Fruit fly (Drosophila melanogaster) whole organism, embryonic: ENCODE measurements around the gene CG43638.
A peak's percentile ranks its signal among the peaks of the same experiment; 100 is the strongest.

Experiments
- CG10147 ChIP-seq: fragments of 200-800 bp; sonication (Bioruptor generic); optimal IDR thresholded peaks from 2 replicates; lab custom pipeline; 2019; ENCODE audit warnings: missing biosample characterization, mild to moderate bottlenecking, missing genetic modification characterization, moderate library complexity
- CG10209 ChIP-seq: fragments of 200-800 bp; sonication (Bioruptor generic); optimal IDR thresholded peaks from 3 replicates; lab custom pipeline; 2017; ENCODE audit warnings: missing biosample characterization, mild to moderate bottlenecking, missing genetic modification characterization, missing genetic modification reagents
- CG10321 ChIP-seq: fragments of 200-800 bp; sonication (Bioruptor generic); IDR thresholded peaks from 2 replicates; pipeline ENCODE4 v1.3.6; 2022; ENCODE audit warnings: missing biosample characterization, missing genetic modification characterization
- CG12942 ChIP-seq: fragments of 200-800 bp; sonication (Bioruptor generic); optimal IDR thresholded peaks from 3 replicates; lab custom pipeline; 2016; ENCODE audit warnings: missing biosample characterization, missing genetic modification characterization
- CG13424 ChIP-seq: fragments of 200-800 bp; sonication (Bioruptor generic); optimal IDR thresholded peaks from 2 replicates; lab custom pipeline; 2019; ENCODE audit warnings: missing biosample characterization, mild to moderate bottlenecking, missing genetic modification characterization, moderate library complexity
- CG13894 ChIP-seq: fragments of 200-800 bp; sonication (Bioruptor generic); optimal IDR thresholded peaks from 3 replicates; lab custom pipeline; 2018; ENCODE audit warnings: missing biosample characterization, mild to moderate bottlenecking, missing genetic modification characterization, moderate library complexity
- CG15696 ChIP-seq: fragments of 200-800 bp; sonication (Bioruptor generic); optimal IDR thresholded peaks from 2 replicates; lab custom pipeline; 2019; ENCODE audit warnings: missing biosample characterization, mild to moderate bottlenecking, missing genetic modification characterization, moderate library complexity
- CG18619 ChIP-seq: fragments of 200-800 bp; sonication (Bioruptor generic); optimal IDR thresholded peaks from 3 replicates; lab custom pipeline; 2017; ENCODE audit warnings: missing biosample characterization, mild to moderate bottlenecking, missing genetic modification characterization
- CG32767 ChIP-seq: fragments of 200-800 bp; sonication (Bioruptor generic); IDR thresholded peaks from 2 replicates; pipeline ENCODE4 v1.3.6; 2022; ENCODE audit warnings: missing biosample characterization, missing genetic modification characterization
- CG3407 ChIP-seq: fragments of 200-800 bp; sonication (Bioruptor generic); optimal IDR thresholded peaks from 2 replicates; lab custom pipeline; 2018; ENCODE audit warnings: missing biosample characterization, mild to moderate bottlenecking, missing genetic modification characterization
- CG5953 ChIP-seq: fragments of 200-800 bp; sonication (Bioruptor generic); IDR thresholded peaks from 2 replicates; pipeline ENCODE4 v1.3.6; 2022; ENCODE audit warnings: missing biosample characterization, missing genetic modification characterization
- CG6254 ChIP-seq: fragments of 200-800 bp; sonication (Bioruptor generic); optimal IDR thresholded peaks from 3 replicates; lab custom pipeline; 2017; ENCODE audit warnings: mild to moderate bottlenecking, missing biosample characterization, missing genetic modification reagents, missing genetic modification characterization
- CG6765 ChIP-seq: fragments of 200-800 bp; sonication (Bioruptor generic); optimal IDR thresholded peaks from 3 replicates; lab custom pipeline; 2017; ENCODE audit warnings: missing biosample characterization, mild to moderate bottlenecking, missing genetic modification characterization
- CG8924 ChIP-seq: fragments of 200-800 bp; optimal IDR thresholded peaks from 3 replicates; lab custom pipeline; 2019; ENCODE audit warnings: missing biosample characterization, mild to moderate bottlenecking, missing genetic modification characterization, moderate library complexity
- CG9437 ChIP-seq: fragments of 200-800 bp; sonication (Bioruptor generic); optimal IDR thresholded peaks from 2 replicates; lab custom pipeline; 2018; ENCODE audit warnings: missing biosample characterization, mild to moderate bottlenecking, missing genetic modification characterization
- D ChIP-seq, 2 experiments: fragments of 200-800 bp in 1 of 2; fragments of >200 bp in 1 of 2; sonication (Bioruptor generic) in 1 of 2; optimal IDR thresholded peaks; 2 replicates in 1 of 2; 3 replicates in 1 of 2; lab custom pipeline; 2017; ENCODE audit warnings: mild to moderate bottlenecking in 1 of 2, missing biosample characterization in 1 of 2, missing genetic modification characterization in 1 of 2, missing genetic modification reagents in 1 of 2
- D19A ChIP-seq: fragments of 200-800 bp; optimal IDR thresholded peaks from 3 replicates; lab custom pipeline; 2019; ENCODE audit warnings: missing biosample characterization, mild to moderate bottlenecking, missing genetic modification characterization, moderate library complexity
- Dbx ChIP-seq: fragments of 200-800 bp; sonication (Bioruptor generic); IDR thresholded peaks from 3 replicates; pipeline ENCODE4 v1.3.6; 2022; ENCODE audit warnings: missing biosample characterization, missing genetic modification characterization
- Deaf1 ChIP-seq: fragments of 200-800 bp; optimal IDR thresholded peaks from 3 replicates; lab custom pipeline; 2019; ENCODE audit warnings: missing biosample characterization, mild to moderate bottlenecking, missing genetic modification characterization, moderate library complexity
- ERR ChIP-seq: fragments of 200-800 bp; sonication (Bioruptor generic); optimal IDR thresholded peaks from 2 replicates; lab custom pipeline; 2016; ENCODE audit warnings: missing biosample characterization, missing genetic modification characterization
- Fer2 ChIP-seq: fragments of 200-800 bp; sonication (Bioruptor generic); optimal IDR thresholded peaks from 2 replicates; lab custom pipeline; 2018; ENCODE audit warnings: missing biosample characterization, mild to moderate bottlenecking, missing genetic modification characterization, moderate library complexity
- Fer3 ChIP-seq: fragments of 200-800 bp; sonication (Bioruptor generic); optimal IDR thresholded peaks from 2 replicates; lab custom pipeline; 2018; ENCODE audit warnings: missing biosample characterization, mild to moderate bottlenecking, missing genetic modification characterization, moderate library complexity
- Gsc ChIP-seq: fragments of 200-800 bp; sonication (Bioruptor generic); IDR thresholded peaks from 2 replicates; pipeline ENCODE4 v1.3.6; 2022; ENCODE audit warnings: missing biosample characterization, missing genetic modification characterization
- HLH54F ChIP-seq: fragments of 200-800 bp; sonication (Bioruptor generic); optimal IDR thresholded peaks from 3 replicates; lab custom pipeline; 2016; ENCODE audit warnings: missing biosample characterization, missing genetic modification characterization
- Myb ChIP-seq: fragments of 200-800 bp; sonication (Bioruptor generic); optimal IDR thresholded peaks from 2 replicates; lab custom pipeline; 2016; ENCODE audit warnings: missing biosample characterization, missing genetic modification characterization
- NK7.1 ChIP-seq: fragments of 200-800 bp; sonication (Bioruptor generic); optimal IDR thresholded peaks from 3 replicates; lab custom pipeline; 2016; ENCODE audit warnings: missing biosample characterization, missing genetic modification characterization
- Nf-YB ChIP-seq: fragments of 200-800 bp; sonication (Bioruptor generic); optimal IDR thresholded peaks from 3 replicates; lab custom pipeline; 2019; ENCODE audit warnings: missing biosample characterization, mild to moderate bottlenecking, missing genetic modification characterization, moderate library complexity
- Pdp1 ChIP-seq, 2 experiments: fragments of 200-800 bp; sonication (Bioruptor generic); optimal IDR thresholded peaks; 3 replicates each; lab custom pipeline; 2016; ENCODE audit warnings: missing biosample characterization in 2 of 2, missing genetic modification characterization in 2 of 2, mild to moderate bottlenecking in 1 of 2, moderate library complexity in 1 of 2
- Six4 ChIP-seq: fragments of 200-800 bp; sonication (Bioruptor generic); optimal IDR thresholded peaks from 2 replicates; lab custom pipeline; 2016; ENCODE audit warnings: missing biosample characterization, missing genetic modification characterization
- abd-A ChIP-seq: fragments of 200-800 bp; sonication (Bioruptor generic); optimal IDR thresholded peaks from 3 replicates; lab custom pipeline; 2019; ENCODE audit warnings: missing biosample characterization, mild to moderate bottlenecking, missing genetic modification characterization, moderate library complexity
- bcd ChIP-seq: fragments of 200-800 bp; sonication (Bioruptor generic); optimal IDR thresholded peaks from 2 replicates; lab custom pipeline; 2017; ENCODE audit warnings: missing biosample characterization, mild to moderate bottlenecking, missing genetic modification characterization
- crol ChIP-seq: fragments of 200-800 bp; sonication (Bioruptor generic); IDR thresholded peaks from 2 replicates; pipeline ENCODE4 v1.3.6; 2022; ENCODE audit warnings: missing biosample characterization, missing genetic modification characterization
- da ChIP-seq: fragments of 200-800 bp; sonication (Bioruptor generic); optimal IDR thresholded peaks from 2 replicates; lab custom pipeline; 2016; ENCODE audit warnings: missing biosample characterization, missing genetic modification characterization
- dmrt99B ChIP-seq: fragments of 200-800 bp; sonication (Bioruptor generic); optimal IDR thresholded peaks from 2 replicates; lab custom pipeline; 2018; ENCODE audit warnings: missing biosample characterization, mild to moderate bottlenecking, missing genetic modification characterization, moderate library complexity
- eve ChIP-seq, 2 experiments: fragments of >200 bp; optimal IDR thresholded peaks; 2 replicates each; lab custom pipeline; 2017; ENCODE audit warnings: missing biosample characterization in 2 of 2, missing genetic modification characterization in 2 of 2
- fru ChIP-seq: fragments of >200 bp; optimal IDR thresholded peaks from 2 replicates; lab custom pipeline; 2017
- gem ChIP-seq: fragments of 200-800 bp; sonication (Bioruptor generic); optimal IDR thresholded peaks from 2 replicates; lab custom pipeline; 2019; ENCODE audit warnings: missing biosample characterization, mild to moderate bottlenecking, missing genetic modification characterization, moderate library complexity
- gro ChIP-seq: fragments of 200-800 bp; sonication (Bioruptor generic); optimal IDR thresholded peaks from 2 replicates; lab custom pipeline; 2016; ENCODE audit warnings: missing biosample characterization, missing genetic modification characterization
- lab ChIP-seq: fragments of 200-800 bp; sonication (Bioruptor generic); optimal IDR thresholded peaks from 3 replicates; lab custom pipeline; 2017; ENCODE audit warnings: missing biosample characterization, missing genetic modification characterization, mild to moderate bottlenecking, moderate library complexity, missing genetic modification reagents
- lola ChIP-seq, 3 experiments: fragments of >200 bp in 2 of 3; fragments of 200-800 bp in 1 of 3; sonication (Bioruptor generic) in 1 of 3; optimal IDR thresholded peaks; 2 replicates each; lab custom pipeline; 2017 to 2019; ENCODE audit warnings: missing biosample characterization in 3 of 3, missing genetic modification characterization in 3 of 3, mild to moderate bottlenecking in 1 of 3, moderate library complexity in 1 of 3
- mld ChIP-seq: fragments of 200-800 bp; sonication (Bioruptor generic); IDR thresholded peaks from 3 replicates; pipeline ENCODE4 v1.3.6; 2022; ENCODE audit warnings: missing biosample characterization, missing genetic modification characterization; ENCODE audit not compliant: partially characterized antibody
- nau ChIP-seq: fragments of 200-800 bp; sonication (Bioruptor generic); optimal IDR thresholded peaks from 3 replicates; lab custom pipeline; 2017; ENCODE audit warnings: missing biosample characterization, mild to moderate bottlenecking, missing genetic modification characterization, missing genetic modification reagents
- pfk ChIP-seq: fragments of 200-800 bp; sonication (Bioruptor generic); optimal IDR thresholded peaks from 2 replicates; lab custom pipeline; 2018; ENCODE audit warnings: missing biosample characterization, mild to moderate bottlenecking, missing genetic modification characterization, moderate library complexity
- ro ChIP-seq: fragments of 200-800 bp; sonication (Bioruptor generic); IDR thresholded peaks from 2 replicates; pipeline ENCODE4 v1.3.6; 2022; ENCODE audit warnings: missing biosample characterization, missing genetic modification characterization
- run ChIP-seq: fragments of 200-800 bp; sonication (Bioruptor generic); optimal IDR thresholded peaks from 3 replicates; lab custom pipeline; 2018; ENCODE audit warnings: missing biosample characterization, mild to moderate bottlenecking, missing genetic modification characterization
- sc ChIP-seq, 3 experiments: fragments of >200 bp in 2 of 3; fragments of 200-800 bp in 1 of 3; sonication (Bioruptor generic) in 1 of 3; optimal IDR thresholded peaks; 2 replicates in 2 of 3; 3 replicates in 1 of 3; lab custom pipeline; 2017; ENCODE audit warnings: mild to moderate bottlenecking in 1 of 3, missing biosample characterization in 1 of 3, missing genetic modification characterization in 1 of 3, missing genetic modification reagents in 1 of 3
- sd ChIP-seq: fragments of 200-800 bp; sonication (Bioruptor generic); optimal IDR thresholded peaks from 3 replicates; lab custom pipeline; 2018; ENCODE audit warnings: missing biosample characterization, mild to moderate bottlenecking, missing genetic modification characterization, moderate library complexity
- so ChIP-seq: fragments of 200-800 bp; sonication (Bioruptor generic); IDR thresholded peaks from 3 replicates; pipeline ENCODE4 v1.3.6; 2022; ENCODE audit warnings: missing biosample characterization, missing genetic modification characterization
- tap ChIP-seq: fragments of 200-800 bp; optimal IDR thresholded peaks from 3 replicates; lab custom pipeline; 2019; ENCODE audit warnings: missing biosample characterization, mild to moderate bottlenecking, missing genetic modification characterization, moderate library complexity

CG43638 gene

dm6 chr3L:12083861-12084260 lies 39.5 kb downstream of the CG43638 start (continued):
- TF ChIP-seq lola (GFP tag; optimal IDR thresholded peaks at IDR 0.05; lab: Kevin White, UChicago) (peak in 1 of 3 experiments; percentile 72), Deaf1 (no peak), tap (peak; percentile 72), CG6765 (GFP tag; lab: Kevin White, UChicago) (peak; percentile 43), Fer2 (tag; lab: Kevin White, UChicago) (no peak), CG15696 (peak; percentile 87), crol (GFP tag; lab: Robert Waterston, UW) (no peak), CG9437 (GFP tag; lab: Kevin White, UChicago) (peak; percentile 7), fru (lab: Kevin White, UChicago) (no peak), nau (GFP tag; lab: Kevin White, UChicago) (peak; percentile 70), CG8924 (tag; lab: Kevin White, UChicago) (peak; percentile 56), Pdp1 (GFP tag; optimal IDR thresholded peaks at IDR 0.05; lab: Kevin White, UChicago) (no peak), sc (optimal IDR thresholded peaks at IDR 0.05; lab: Kevin White, UChicago) (no peak), sc (GFP tag; optimal IDR thresholded peaks at IDR 0.05; lab: Kevin White, UChicago) (peak; percentile 70), CG5953 (GFP tag; lab: Robert Waterston, UW) (no peak), CG3407 (GFP tag; lab: Kevin White, UChicago) (peak; percentile 78), CG32767 (GFP tag; lab: Robert Waterston, UW) (peak; percentile 26; the same call in 1 of the 2 replicates), Dbx (GFP tag; lab: Robert Waterston, UW) (no peak), CG10321 (GFP tag; lab: Robert Waterston, UW) (no peak), CG18619 (GFP tag; lab: Kevin White, UChicago) (peak; percentile 44), gem (tag; lab: Kevin White, UChicago) (peak; percentile 70), bcd (GFP tag; lab: Kevin White, UChicago) (peak; percentile 20), Fer3 (tag; lab: Kevin White, UChicago) (peak; percentile 36), ro (GFP tag; lab: Robert Waterston, UW) (no peak), Six4 (GFP tag; lab: Kevin White, UChicago) (peak; percentile 23), eve (GFP tag; optimal IDR thresholded peaks at IDR 0.05; lab: Kevin White, UChicago) (peak in 1 of 2 experiments; percentile 58), sd (tag; lab: Kevin White, UChicago) (no peak), Gsc (GFP tag; lab: Robert Waterston, UW) (no peak), CG12942 (GFP tag; lab: Kevin White, UChicago) (no peak), ERR (GFP tag; lab: Kevin White, UChicago) (no peak), run (tag; lab: Kevin White, UChicago) (no peak), so (GFP tag; lab: Robert Waterston, UW) (no peak), pfk (GFP tag; lab: Kevin White, UChicago) (peak; percentile 31), D (optimal IDR thresholded peaks at IDR 0.05; lab: Kevin White, UChicago) (no peak), D (GFP tag; optimal IDR thresholded peaks at IDR 0.05; lab: Kevin White, UChicago) (peak; percentile 65), mld (GFP tag; lab: Robert Waterston, UW) (no peak), da (GFP tag; lab: Kevin White, UChicago) (no peak), dmrt99B (tag; lab: Kevin White, UChicago) (peak; percentile 54), CG10209 (GFP tag; lab: Kevin White, UChicago) (peak; percentile 69), CG10147 (peak; percentile 6), CG13894 (tag; lab: Kevin White, UChicago) (no peak), Myb (GFP tag; lab: Kevin White, UChicago) (no peak), abd-A (tag; lab: Kevin White, UChicago) (no peak), gro (GFP tag; lab: Kevin White, UChicago) (no peak), CG13424 (tag; lab: Kevin White, UChicago) (peak; percentile 55), HLH54F (GFP tag; lab: Kevin White, UChicago) (no peak), lab (GFP tag; lab: Kevin White, UChicago) (peak; percentile 76), NK7.1 (GFP tag; lab: Kevin White, UChicago) (no peak), CG6254 (GFP tag; lab: Kevin White, UChicago) (peak; percentile 76), D19A (tag; lab: Kevin White, UChicago) (peak; percentile 58), Nf-YB (peak; percentile 44)
